Fruit fly (Drosophila melanogaster): ENCODE data around the gene CG2116.

dm6 chrX:8145501-8146157 lies 16.0 kb downstream of the CG2116 start, which contains the start of the genes alpha-PheRS and CG2129:
- TF ChIP-seq Myc (optimal IDR thresholded peaks at IDR 0.05) (peak; percentile 92), Dif (GFP tag; optimal IDR thresholded peaks at IDR 0.05; ENCODE audit: partially characterized antibody) (no peak), N (GFP tag; optimal IDR thresholded peaks at IDR 0.05) (no peak)
